Worm (Caenorhabditis elegans) whole organism, midembryonic: ENCODE data around the gene hlh-4.

Experiments used
- T22C8.4 ChIP-seq: fragments of 200-800 bp; sonication (Bioruptor generic); IDR thresholded peaks from 2 replicates; pipeline ENCODE4 v1.3.6; 2022; ENCODE audit warnings: missing genetic modification characterization, missing compliant biosample characterization
- cog-1 ChIP-seq: sonication (generic microtip); optimal IDR thresholded peaks from 2 replicates; lab custom pipeline; 2016; ENCODE audit warnings: missing genetic modification characterization, missing compliant biosample characterization
- flt-1 ChIP-seq: fragments of 200-800 bp; sonication (Bioruptor generic); IDR thresholded peaks from 2 replicates; pipeline ENCODE4 v1.3.6; 2022; ENCODE audit warnings: missing genetic modification characterization, missing compliant biosample characterization
- med-1 ChIP-seq: sonication (generic microtip); optimal IDR thresholded peaks from 2 replicates; lab custom pipeline; 2017; ENCODE audit warnings: missing genetic modification characterization, mild to moderate bottlenecking, missing compliant biosample characterization, antibody characterized with exemption, missing genetic modification reagents; ENCODE audit not compliant: insufficient read depth
- ref-1 ChIP-seq: fragments of 200-800 bp; sonication (Bioruptor generic); conservative IDR thresholded peaks from 2 replicates; pipeline ENCODE4 v1.3.6; 2022; ENCODE audit warnings: missing genetic modification reagents, missing genetic modification characterization, missing compliant biosample characterization
- tab-1 ChIP-seq: fragments of 200-800 bp; sonication (Bioruptor generic); IDR thresholded peaks from 2 replicates; pipeline ENCODE4 v1.3.6; 2022; ENCODE audit warnings: missing genetic modification characterization, missing compliant biosample characterization
- ztf-23 ChIP-seq: fragments of 200-800 bp; sonication (Bioruptor generic); IDR thresholded peaks from 2 replicates; pipeline ENCODE4 v1.3.6; 2022; ENCODE audit warnings: missing genetic modification reagents, missing genetic modification characterization, missing compliant biosample characterization
- ztf-29 ChIP-seq: fragments of 200-800 bp; sonication (Bioruptor generic); IDR thresholded peaks from 2 replicates; pipeline ENCODE4 v1.3.6; 2022; ENCODE audit warnings: missing genetic modification reagents, missing genetic modification characterization, missing compliant biosample characterization

DNA sequence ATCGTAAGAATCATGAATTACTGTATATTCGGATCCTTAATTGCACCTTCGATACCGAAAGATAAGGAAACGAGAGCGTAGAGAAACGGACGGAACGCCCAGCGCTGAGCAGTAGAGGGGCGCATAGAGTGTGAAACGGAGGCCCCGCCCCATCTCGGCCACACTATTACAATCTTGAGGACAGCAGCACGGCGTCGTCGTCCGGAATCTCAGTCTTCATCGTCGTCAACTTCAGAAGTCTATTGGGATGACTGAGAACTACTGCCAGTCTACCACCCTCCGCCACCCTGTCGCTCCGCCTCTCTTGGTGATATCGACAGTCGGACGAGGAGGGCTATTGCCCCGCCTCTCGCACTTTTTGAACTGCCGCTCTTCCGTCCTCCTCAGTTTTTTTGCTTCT lies 25.9 kb upstream of the hlh-4 start:
- TF ChIP-seq ztf-29 (GFP tag; lab: Robert Waterston, UW), result no peak
- no peak; the same call in 1 of the 2 replicates for TF ChIP-seq flt-1
- no peak for TF ChIP-seq T22C8.4 (GFP tag; lab: Robert Waterston, UW)
- 0 out of 2 replicates have a peak, but pooled peaks have one; percentile 59 for TF ChIP-seq tab-1 (GFP tag; lab: Robert Waterston, UW)
- no peak for TF ChIP-seq ztf-23
- TF ChIP-seq ref-1 (GFP tag; lab: Robert Waterston, UW), result no peak
- no peak for TF ChIP-seq cog-1 (tag; lab: Kevin White, UChicago)
- TF ChIP-seq med-1 (GFP tag; lab: Kevin White, UChicago), result no peak
